Worm (Caenorhabditis elegans) whole organism, L4 larva: ENCODE results near the gene Y43B11AL.1.
A peak's percentile ranks its signal among the peaks of the same experiment; 100 is the strongest.

Source experiments
- D1046.2 ChIP-seq: fragments of 200-800 bp; sonication (Bioruptor generic); IDR thresholded peaks from 2 replicates; pipeline ENCODE4 v1.3.6; 2022; ENCODE audit warnings: missing genetic modification characterization, missing compliant biosample characterization
- F49E8.2 ChIP-seq: sonication (generic microtip); optimal IDR thresholded peaks from 2 replicates; lab custom pipeline; 2016; ENCODE audit warnings: missing compliant biosample characterization, mild to moderate bottlenecking, missing genetic modification characterization, borderline replicate concordance
- T26A8.4 ChIP-seq: fragments of 200-800 bp; sonication (Bioruptor generic); IDR thresholded peaks from 2 replicates; pipeline ENCODE4 v1.3.6; 2022; ENCODE audit warnings: missing genetic modification characterization, missing compliant biosample characterization
- ZK337.2 ChIP-seq: fragments of 200-800 bp; sonication (Bioruptor generic); IDR thresholded peaks from 2 replicates; pipeline ENCODE4 v1.3.6; 2022; ENCODE audit warnings: missing genetic modification reagents, missing genetic modification characterization, missing compliant biosample characterization
- aly-2 ChIP-seq: sonication (generic microtip); optimal IDR thresholded peaks from 2 replicates; lab custom pipeline; 2018; ENCODE audit warnings: missing biosample characterization, missing genetic modification characterization
- attf-4 ChIP-seq: sonication (generic microtip); optimal IDR thresholded peaks from 3 replicates; lab custom pipeline; 2017; ENCODE audit warnings: missing biosample characterization, missing genetic modification characterization
- ceh-20 ChIP-seq: fragments of 200-800 bp; sonication (Bioruptor generic); IDR thresholded peaks from 2 replicates; pipeline ENCODE4 v1.3.6; 2022; ENCODE audit warnings: missing genetic modification reagents, missing genetic modification characterization, missing compliant biosample characterization
- ceh-32 ChIP-seq: sonication (generic microtip); optimal IDR thresholded peaks from 2 replicates; lab custom pipeline; 2016; ENCODE audit warnings: mild to moderate bottlenecking, missing genetic modification characterization, missing compliant biosample characterization; ENCODE audit not compliant: poor library complexity
- ces-1 ChIP-seq: fragments of 150-350 bp; sonication (generic microtip); optimal IDR thresholded peaks from 4 replicates; lab custom pipeline; 2014; ENCODE audit warnings: missing biosample characterization, missing genetic modification reagents, missing genetic modification characterization
- ctbp-1 ChIP-seq: fragments of 200-800 bp; sonication (Bioruptor generic); IDR thresholded peaks from 2 replicates; pipeline ENCODE4 v1.3.6; 2022; ENCODE audit warnings: missing genetic modification reagents, missing genetic modification characterization, missing compliant biosample characterization
- daf-16 ChIP-seq, 3 experiments: sonication (generic microtip); optimal IDR thresholded peaks; 2 replicates each; lab custom pipeline; 2016 to 2017; ENCODE audit warnings: missing genetic modification characterization in 3 of 3, missing genetic modification reagents in 3 of 3, mild to moderate bottlenecking in 2 of 3, missing compliant biosample characterization in 2 of 3, missing biosample characterization in 1 of 3, moderate library complexity in 1 of 3
- daf-19 ChIP-seq: fragments of 200-800 bp; sonication (Bioruptor generic); conservative IDR thresholded peaks from 2 replicates; pipeline ENCODE4 v1.3.6; 2022; ENCODE audit warnings: missing genetic modification characterization, missing compliant biosample characterization
- daf-8 ChIP-seq: fragments of 200-800 bp; sonication (Bioruptor generic); IDR thresholded peaks from 2 replicates; pipeline ENCODE4 v1.3.6; 2022; ENCODE audit warnings: missing genetic modification characterization, missing compliant biosample characterization
- dmd-6 ChIP-seq: fragments of 200-800 bp; sonication (Bioruptor generic); IDR thresholded peaks from 2 replicates; pipeline ENCODE4 v1.3.6; 2022; ENCODE audit warnings: missing genetic modification reagents, missing genetic modification characterization, missing compliant biosample characterization
- dmd-8 ChIP-seq: fragments of 200-800 bp; sonication (Bioruptor generic); IDR thresholded peaks from 2 replicates; pipeline ENCODE4 v1.3.6; 2022; ENCODE audit warnings: missing genetic modification characterization, missing compliant biosample characterization
- dmd-9 ChIP-seq: fragments of 200-800 bp; sonication (Bioruptor generic); IDR thresholded peaks from 2 replicates; pipeline ENCODE4 v1.3.6; 2022; ENCODE audit warnings: missing genetic modification reagents, missing genetic modification characterization, missing compliant biosample characterization
- dve-1 ChIP-seq: sonication (generic microtip); optimal IDR thresholded peaks from 2 replicates; lab custom pipeline; 2017; ENCODE audit warnings: antibody characterized with exemption, mild to moderate bottlenecking, missing genetic modification characterization, missing compliant biosample characterization; ENCODE audit not compliant: insufficient read depth
- egl-27 ChIP-seq: sonication (generic microtip); optimal IDR thresholded peaks from 3 replicates; lab custom pipeline; 2017; ENCODE audit warnings: missing biosample characterization, missing genetic modification reagents, missing genetic modification characterization
- egl-43 ChIP-seq: fragments of 200-800 bp; sonication (Bioruptor generic); IDR thresholded peaks from 2 replicates; pipeline ENCODE4 v1.3.6; 2022; ENCODE audit warnings: missing genetic modification reagents, missing genetic modification characterization, missing compliant biosample characterization
- fos-1 ChIP-seq: fragments of 150-350 bp; optimal IDR thresholded peaks from 2 replicates; lab custom pipeline; 2014; ENCODE audit warnings: missing biosample characterization, missing genetic modification characterization
- hif-1 ChIP-seq, 2 experiments: sonication (generic microtip); optimal IDR thresholded peaks; 2 replicates each; lab custom pipeline; 2016 to 2017; ENCODE audit warnings: missing compliant biosample characterization in 2 of 2, missing genetic modification characterization in 2 of 2, missing genetic modification reagents in 2 of 2, missing genotype in 2 of 2, mild to moderate bottlenecking in 1 of 2
- hlh-30 ChIP-seq: sonication (generic microtip); optimal IDR thresholded peaks from 2 replicates; lab custom pipeline; 2017; ENCODE audit warnings: antibody characterized with exemption, mild to moderate bottlenecking, missing genetic modification characterization, missing compliant biosample characterization; ENCODE audit not compliant: insufficient read depth
- hmg-1.1 ChIP-seq: fragments of 200-800 bp; sonication (Bioruptor generic); IDR thresholded peaks from 2 replicates; pipeline ENCODE4 v1.3.6; 2022; ENCODE audit warnings: missing genetic modification reagents, missing genetic modification characterization, missing compliant biosample characterization
- lim-7 ChIP-seq: fragments of 200-800 bp; sonication (Bioruptor generic); IDR thresholded peaks from 2 replicates; pipeline ENCODE4 v1.3.6; 2022; ENCODE audit warnings: missing genetic modification characterization, missing compliant biosample characterization
- lin-13 ChIP-seq: fragments of 150-350 bp; optimal IDR thresholded peaks from 2 replicates; lab custom pipeline; 2014; ENCODE audit warnings: missing biosample characterization, missing genetic modification reagents, missing genetic modification characterization
- lin-39 ChIP-seq: fragments of 150-350 bp; optimal IDR thresholded peaks from 2 replicates; lab custom pipeline; 2014; ENCODE audit warnings: missing biosample characterization, missing genetic modification reagents, missing genetic modification characterization
- lsy-2 ChIP-seq, 2 experiments: fragments of 150-350 bp in 1 of 2; sonication (generic microtip) in 1 of 2; optimal IDR thresholded peaks; 2 replicates each; lab custom pipeline; 2014 to 2017; ENCODE audit warnings: missing biosample characterization in 2 of 2, missing genetic modification characterization in 2 of 2
- madf-5 ChIP-seq, 2 experiments: fragments of 200-800 bp; sonication (Bioruptor generic); IDR thresholded peaks; 2 replicates each; pipeline ENCODE4 v1.3.6; 2022; ENCODE audit warnings: missing compliant biosample characterization in 2 of 2, missing genetic modification characterization in 2 of 2
- mdl-1 ChIP-seq, 2 experiments: fragments of 150-350 bp in 1 of 2; sonication (generic microtip) in 1 of 2; optimal IDR thresholded peaks; 2 replicates each; lab custom pipeline; 2014 to 2017; ENCODE audit warnings: missing biosample characterization in 2 of 2, missing genetic modification characterization in 2 of 2
- mdt-29 ChIP-seq: fragments of 200-800 bp; sonication (Bioruptor generic); IDR thresholded peaks from 2 replicates; pipeline ENCODE4 v1.3.6; 2022; ENCODE audit warnings: missing genetic modification reagents, missing genetic modification characterization, missing compliant biosample characterization
- mep-1 ChIP-seq: fragments of 150-350 bp; sonication (generic microtip); optimal IDR thresholded peaks from 3 replicates; lab custom pipeline; 2014; ENCODE audit warnings: missing biosample characterization, missing genetic modification characterization
- mxl-2 ChIP-seq: fragments of 200-800 bp; sonication (Bioruptor generic); conservative IDR thresholded peaks from 2 replicates; pipeline ENCODE4 v1.3.6; 2022; ENCODE audit warnings: missing genetic modification reagents, missing genetic modification characterization, missing compliant biosample characterization
- mxl-3 ChIP-seq: fragments of 200-800 bp; sonication (Bioruptor generic); optimal IDR thresholded peaks from 2 replicates; lab custom pipeline; 2018; ENCODE audit warnings: mild to moderate bottlenecking, missing genetic modification characterization, missing compliant biosample characterization
- nhr-10 ChIP-seq: fragments of 150-350 bp; optimal IDR thresholded peaks from 2 replicates; lab custom pipeline; 2014; ENCODE audit warnings: missing biosample characterization, missing genetic modification characterization
- nhr-11 ChIP-seq: fragments of 150-350 bp; optimal IDR thresholded peaks from 2 replicates; lab custom pipeline; 2014; ENCODE audit warnings: missing biosample characterization, missing genetic modification characterization
- nhr-237 ChIP-seq: sonication (generic microtip); optimal IDR thresholded peaks from 2 replicates; lab custom pipeline; 2017; ENCODE audit warnings: missing biosample characterization, missing genetic modification characterization
- nhr-25 ChIP-seq: sonication (generic microtip); optimal IDR thresholded peaks from 2 replicates; lab custom pipeline; 2017; ENCODE audit warnings: missing genetic modification characterization, mild to moderate bottlenecking, missing compliant biosample characterization, antibody characterized with exemption, moderate library complexity, borderline replicate concordance; ENCODE audit not compliant: insufficient read depth
- nhr-41 ChIP-seq: fragments of 200-800 bp; sonication (Bioruptor generic); IDR thresholded peaks from 2 replicates; pipeline ENCODE4 v1.3.6; 2022; ENCODE audit warnings: missing genetic modification reagents, missing genetic modification characterization, missing compliant biosample characterization
- nhr-42 ChIP-seq: fragments of 200-800 bp; sonication (Bioruptor generic); IDR thresholded peaks from 2 replicates; pipeline ENCODE4 v1.3.6; 2022; ENCODE audit warnings: missing genetic modification characterization, missing compliant biosample characterization
- php-3 ChIP-seq: fragments of 200-800 bp; sonication (Bioruptor generic); IDR thresholded peaks from 2 replicates; pipeline ENCODE4 v1.3.6; 2022; ENCODE audit warnings: missing genetic modification reagents, missing genetic modification characterization, missing compliant biosample characterization
- rbr-2 ChIP-seq: sonication (generic microtip); optimal IDR thresholded peaks from 2 replicates; lab custom pipeline; 2016; ENCODE audit warnings: missing genotype, missing genetic modification characterization, missing compliant biosample characterization
- saeg-2 ChIP-seq: fragments of 200-800 bp; sonication (Bioruptor generic); IDR thresholded peaks from 2 replicates; pipeline ENCODE4 v1.3.6; 2022; ENCODE audit warnings: missing genetic modification reagents, missing genetic modification characterization, missing compliant biosample characterization
- set-16 ChIP-seq: fragments of 200-800 bp; sonication (Bioruptor generic); IDR thresholded peaks from 2 replicates; pipeline ENCODE4 v1.3.6; 2022; ENCODE audit warnings: missing genetic modification reagents, missing genetic modification characterization, missing compliant biosample characterization
- snpc-4 ChIP-seq: fragments of 150-350 bp; optimal IDR thresholded peaks from 2 replicates; lab custom pipeline; 2014; ENCODE audit warnings: missing biosample characterization, missing genetic modification characterization
- spr-3 ChIP-seq: fragments of 200-800 bp; sonication (Bioruptor generic); optimal IDR thresholded peaks from 2 replicates; lab custom pipeline; 2018; ENCODE audit warnings: mild to moderate bottlenecking, missing genetic modification characterization, missing compliant biosample characterization
- tag-97 ChIP-seq: fragments of 200-800 bp; sonication (Bioruptor generic); IDR thresholded peaks from 2 replicates; pipeline ENCODE4 v1.3.6; 2022; ENCODE audit warnings: missing genetic modification characterization, missing compliant biosample characterization
- vab-7 ChIP-seq: fragments of 200-800 bp; sonication (Bioruptor generic); IDR thresholded peaks from 2 replicates; pipeline ENCODE4 v1.3.6; 2022; ENCODE audit warnings: missing genetic modification reagents, missing genetic modification characterization, missing compliant biosample characterization
- zfp-3 ChIP-seq: fragments of 200-800 bp; sonication (Bioruptor generic); conservative IDR thresholded peaks from 2 replicates; pipeline ENCODE4 v1.3.6; 2022; ENCODE audit warnings: missing genetic modification reagents, missing genetic modification characterization, missing compliant biosample characterization
- zip-11 ChIP-seq: fragments of 200-800 bp; sonication (Bioruptor generic); IDR thresholded peaks from 2 replicates; pipeline ENCODE4 v1.3.6; 2022; ENCODE audit warnings: missing genetic modification characterization, missing compliant biosample characterization
- ztf-11 ChIP-seq: fragments of 150-350 bp; optimal IDR thresholded peaks from 2 replicates; lab custom pipeline; 2014; ENCODE audit warnings: missing biosample characterization, missing genetic modification characterization

The Y43B11AL.1 gene

DNA sequence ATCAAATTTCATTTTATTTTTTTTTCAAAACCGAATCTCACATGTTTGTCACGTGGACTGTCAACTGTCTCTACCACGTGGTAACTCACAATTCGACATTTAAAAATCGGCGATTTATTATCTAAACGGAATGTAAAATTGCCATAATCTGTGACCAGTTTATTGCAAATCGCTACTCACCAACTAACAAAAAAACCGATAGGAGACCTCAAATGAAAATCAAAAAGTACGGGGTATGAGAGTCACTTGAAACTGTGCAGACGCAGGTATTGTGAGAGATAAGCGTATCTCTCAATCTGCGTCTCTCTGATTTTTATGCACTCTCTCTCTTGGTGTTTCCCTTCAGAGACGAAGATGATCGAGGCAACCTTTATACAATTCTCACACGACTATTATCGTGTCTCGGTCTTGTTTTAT is 17.4 kb upstream of the Y43B11AL.1 start (continued):
- TF ChIP-seq snpc-4 (tag; lab: Kevin White, UChicago) (no peak), hif-1 (tag; optimal IDR thresholded peaks at IDR 0.05; lab: Kevin White, UChicago) (peak in 1 of 2 experiments; percentile 30), dve-1 (tag; lab: Kevin White, UChicago) (peak; percentile 93), mdl-1 (tag; optimal IDR thresholded peaks at IDR 0.05; lab: Kevin White, UChicago) (peak in 1 of 2 experiments; percentile 85), dmd-6 (GFP tag; lab: Robert Waterston, UW) (peak; percentile 88), daf-19 (GFP tag; lab: Robert Waterston, UW) (no peak), mxl-3 (peak; percentile 79), nhr-41 (no peak), daf-8 (GFP tag; lab: Robert Waterston, UW) (no peak), dmd-9 (GFP tag; lab: Robert Waterston, UW) (no peak), lsy-2 (tag; optimal IDR thresholded peaks at IDR 0.05; lab: Kevin White, UChicago) (peak; percentile 26 to 72), tag-97 (GFP tag; lab: Robert Waterston, UW) (no peak), lin-39 (tag; lab: Kevin White, UChicago) (no peak), vab-7 (GFP tag; lab: Robert Waterston, UW) (no peak), lin-13 (peak; percentile 24), aly-2 (no peak), mxl-2 (GFP tag; lab: Robert Waterston, UW) (peak; percentile 95), spr-3 (GFP tag; lab: Kevin White, UChicago) (no peak), D1046.2 (GFP tag; lab: Robert Waterston, UW) (no peak), attf-4 (tag; lab: Kevin White, UChicago) (no peak), rbr-2 (peak; percentile 31), ceh-32 (tag; lab: Kevin White, UChicago) (no peak), saeg-2 (GFP tag; lab: Robert Waterston, UW) (0 out of 2 replicates have a peak, but pooled peaks have one; percentile 45), egl-43 (GFP tag; lab: Robert Waterston, UW) (0 out of 2 replicates have a peak, but pooled peaks have one; percentile 39), ces-1 (GFP tag; lab: Kevin White, UChicago) (no peak), madf-5 (GFP tag; IDR thresholded peaks at IDR 0.05; lab: Robert Waterston, UW) (no peak), F49E8.2 (tag; lab: Kevin White, UChicago) (no peak), ZK337.2 (GFP tag; lab: Robert Waterston, UW) (no peak), nhr-42 (GFP tag; lab: Robert Waterston, UW) (no peak), nhr-237 (tag; lab: Kevin White, UChicago) (no peak), lim-7 (GFP tag; lab: Robert Waterston, UW) (no peak), ctbp-1 (GFP tag; lab: Robert Waterston, UW) (no peak), ztf-11 (tag; lab: Kevin White, UChicago) (no peak), egl-27 (tag; lab: Kevin White, UChicago) (no peak), ceh-20 (GFP tag; lab: Robert Waterston, UW) (0 out of 2 replicates have a peak, but pooled peaks have one; percentile 66), php-3 (GFP tag; lab: Robert Waterston, UW) (peak; percentile 96), mep-1 (tag; lab: Kevin White, UChicago) (peak; percentile 55), fos-1 (no peak), set-16 (no peak), daf-16 (GFP tag; optimal IDR thresholded peaks at IDR 0.05; lab: Kevin White, UChicago) (peak in 1 of 2 experiments; percentile 48), daf-16 (tag; optimal IDR thresholded peaks at IDR 0.05; lab: Kevin White, UChicago) (peak; percentile 88), hmg-1.1 (GFP tag; lab: Robert Waterston, UW) (peak; percentile 35; the same call in 1 of the 2 replicates), nhr-25 (peak; percentile 63), nhr-11 (tag; lab: Kevin White, UChicago) (peak; percentile 6), dmd-8 (0 out of 2 replicates have a peak, but pooled peaks have one; percentile 16), T26A8.4 (GFP tag; lab: Robert Waterston, UW) (peak; percentile 61), nhr-10 (tag; lab: Kevin White, UChicago) (peak; percentile 91), zfp-3 (GFP tag; lab: Robert Waterston, UW) (no peak), mdt-29 (GFP tag; lab: Robert Waterston, UW) (0 out of 2 replicates have a peak, but pooled peaks have one; percentile 23), hlh-30 (peak; percentile 92), zip-11 (no peak)
